Worm (Caenorhabditis elegans) whole organism, early embryonic: ENCODE measurements around the gene col-81.
A peak's percentile ranks its signal among the peaks of the same experiment; 100 is the strongest.

ENCODE experiments used
- F13C5.2 ChIP-seq: sonication (generic microtip); optimal IDR thresholded peaks from 2 replicates; lab custom pipeline; 2017; ENCODE audit warnings: mild to moderate bottlenecking, missing genetic modification characterization, inconsistent platforms, missing compliant biosample characterization
- flt-1 ChIP-seq: fragments of 200-800 bp; sonication (Bioruptor generic); IDR thresholded peaks from 2 replicates; pipeline ENCODE4 v1.3.6; 2022; ENCODE audit warnings: missing genetic modification characterization, missing compliant biosample characterization
- hmg-4 ChIP-seq: fragments of 200-800 bp; sonication (Bioruptor generic); optimal IDR thresholded peaks from 2 replicates; lab custom pipeline; 2018; ENCODE audit warnings: mild to moderate bottlenecking, missing genetic modification characterization, missing compliant biosample characterization
- hnd-1 ChIP-seq: sonication (generic microtip); optimal IDR thresholded peaks from 2 replicates; lab custom pipeline; 2016; ENCODE audit warnings: missing genetic modification characterization, missing compliant biosample characterization
- pes-1 ChIP-seq: fragments of 200-800 bp; sonication (Bioruptor generic); IDR thresholded peaks from 2 replicates; pipeline ENCODE4 v1.3.6; 2022; ENCODE audit warnings: missing genetic modification reagents, missing genetic modification characterization, missing compliant biosample characterization
- scrt-1 ChIP-seq: fragments of 200-800 bp; sonication (Bioruptor generic); IDR thresholded peaks from 2 replicates; pipeline ENCODE4 v1.3.6; 2022; ENCODE audit warnings: missing genetic modification characterization, missing compliant biosample characterization
- tbx-11 ChIP-seq: fragments of 200-800 bp; sonication (Bioruptor generic); IDR thresholded peaks from 2 replicates; pipeline ENCODE4 v1.3.6; 2022; ENCODE audit warnings: missing genetic modification characterization, missing compliant biosample characterization
- tbx-37 ChIP-seq: fragments of 200-800 bp; sonication (Bioruptor generic); conservative IDR thresholded peaks from 2 replicates; pipeline ENCODE4 v1.3.6; 2022; ENCODE audit warnings: missing genetic modification reagents, missing genetic modification characterization, missing compliant biosample characterization

DNA sequence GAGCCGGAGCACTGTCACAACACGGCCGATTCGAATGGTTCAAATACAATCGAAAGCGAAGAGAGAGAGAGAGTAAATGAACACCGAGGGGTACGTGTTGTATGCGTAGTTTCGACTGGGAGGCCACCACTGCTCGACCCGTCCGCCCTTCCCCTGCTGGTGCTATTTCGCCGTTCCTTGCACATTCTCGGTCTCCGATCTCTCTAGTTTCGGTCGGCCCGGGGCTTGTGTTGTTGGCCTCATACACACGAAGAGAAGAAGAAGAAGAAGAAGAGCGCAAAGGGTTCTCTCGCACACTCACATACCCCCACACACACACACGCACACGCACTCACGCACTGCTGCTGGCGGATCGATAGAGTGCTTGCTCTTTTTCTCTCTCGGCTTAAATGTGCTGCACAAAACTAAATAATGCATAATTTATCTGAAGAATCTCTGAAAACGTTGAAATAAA lies 29.3 kb upstream of the col-81 start:
- TF ChIP-seq pes-1 (GFP tag; lab: Robert Waterston, UW) (0 out of 2 replicates have a peak, but pooled peaks have one; percentile 45), tbx-11 (no peak), hmg-4 (GFP tag; lab: Kevin White, UChicago) (peak; percentile 94), hnd-1 (no peak), flt-1 (no peak), tbx-37 (GFP tag; lab: Robert Waterston, UW) (0 out of 2 replicates have a peak, but pooled peaks have one; percentile 20), F13C5.2 (tag; lab: Kevin White, UChicago) (peak; percentile 57), scrt-1 (GFP tag; lab: Robert Waterston, UW) (no peak)
